Worm (Caenorhabditis elegans) whole organism, late embryonic: ENCODE measurements around the gene D1054.9.

ENCODE experiments used
- ahr-1 ChIP-seq: sonication (generic microtip); optimal IDR thresholded peaks from 2 replicates; lab custom pipeline; 2016; ENCODE audit warnings: missing genetic modification characterization, missing compliant biosample characterization
- ama-1 ChIP-seq: fragments of 150-350 bp; optimal IDR thresholded peaks from 2 replicates; lab custom pipeline; 2014
- ceh-18 ChIP-seq: sonication (generic microtip); optimal IDR thresholded peaks from 2 replicates; lab custom pipeline; 2016; ENCODE audit warnings: missing genetic modification characterization, missing compliant biosample characterization
- ceh-6 ChIP-seq: fragments of 200-800 bp; sonication (Bioruptor generic); optimal IDR thresholded peaks from 2 replicates; lab custom pipeline; 2018; ENCODE audit warnings: mild to moderate bottlenecking, missing genetic modification characterization, missing compliant biosample characterization
- dmd-4 ChIP-seq: sonication (generic microtip); optimal IDR thresholded peaks from 2 replicates; lab custom pipeline; 2016; ENCODE audit warnings: borderline replicate concordance, missing genetic modification characterization, missing compliant biosample characterization
- eyg-1 ChIP-seq: sonication (generic microtip); optimal IDR thresholded peaks from 2 replicates; lab custom pipeline; 2016; ENCODE audit warnings: missing genotype, missing genetic modification characterization, missing compliant biosample characterization
- fkh-10 ChIP-seq: fragments of 150-350 bp; optimal IDR thresholded peaks from 2 replicates; lab custom pipeline; 2014; ENCODE audit warnings: missing biosample characterization, missing genetic modification reagents, missing genetic modification characterization
- gmeb-2 ChIP-seq: sonication (generic microtip); optimal IDR thresholded peaks from 2 replicates; lab custom pipeline; 2016; ENCODE audit warnings: missing genetic modification characterization, inconsistent platforms, missing compliant biosample characterization
- madf-2 ChIP-seq: sonication (generic microtip); optimal IDR thresholded peaks from 2 replicates; lab custom pipeline; 2017; ENCODE audit warnings: missing genetic modification characterization, missing compliant biosample characterization
- mec-3 ChIP-seq: sonication (generic microtip); optimal IDR thresholded peaks from 2 replicates; lab custom pipeline; 2016; ENCODE audit warnings: borderline replicate concordance, missing genetic modification characterization, missing compliant biosample characterization
- pha-4 ChIP-seq: fragments of 150-350 bp; optimal IDR thresholded peaks from 2 replicates; lab custom pipeline; 2018; ENCODE audit warnings: missing biosample characterization, missing genetic modification reagents, missing genetic modification characterization
- pqm-1 ChIP-seq: sonication (generic microtip); optimal IDR thresholded peaks from 2 replicates; lab custom pipeline; 2016; ENCODE audit warnings: missing genetic modification characterization, missing compliant biosample characterization
- rnt-1 ChIP-seq: sonication (generic microtip); optimal IDR thresholded peaks from 2 replicates; lab custom pipeline; 2016; ENCODE audit warnings: missing genetic modification characterization, missing compliant biosample characterization
- tbx-2 ChIP-seq: sonication (generic microtip); optimal IDR thresholded peaks from 2 replicates; lab custom pipeline; 2016; ENCODE audit warnings: missing genetic modification characterization, missing compliant biosample characterization

DNA sequence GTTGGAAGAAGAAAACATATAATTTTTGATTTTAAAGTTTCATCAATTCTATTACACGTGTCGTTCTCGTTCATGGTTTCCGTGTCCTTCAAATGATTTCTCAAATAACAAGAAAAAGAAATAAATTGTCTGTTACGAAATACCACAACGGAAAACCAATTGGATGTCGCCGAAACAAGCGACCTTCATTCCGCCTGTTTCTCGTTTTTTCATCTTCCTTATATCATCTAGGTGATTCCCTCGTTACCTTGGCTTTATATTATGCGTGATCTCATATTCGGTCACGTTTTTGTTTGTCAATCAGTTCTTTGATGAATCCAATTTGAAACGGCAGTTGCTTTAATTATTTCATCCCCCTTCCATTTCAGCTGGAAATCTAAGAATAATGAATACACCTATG lies 33.7 kb downstream of the D1054.9 start:
- TF ChIP-seq ahr-1 (tag; lab: Kevin White, UChicago), result no peak
- no peak for TF ChIP-seq eyg-1 (tag; lab: Kevin White, UChicago)
- TF ChIP-seq rnt-1, result no peak
- no peak for TF ChIP-seq madf-2 (tag; lab: Kevin White, UChicago)
- TF ChIP-seq ama-1 (lab: Kevin White, UChicago), result no peak
- no peak for TF ChIP-seq pqm-1 (tag; lab: Kevin White, UChicago)
- no peak for TF ChIP-seq dmd-4
- TF ChIP-seq tbx-2, result no peak
- no peak for TF ChIP-seq pha-4 (tag; lab: Kevin White, UChicago)
- no peak for TF ChIP-seq ceh-18 (tag; lab: Kevin White, UChicago)
- no peak for TF ChIP-seq fkh-10 (GFP tag; lab: Kevin White, UChicago)
- TF ChIP-seq mec-3 (tag; lab: Kevin White, UChicago), result no peak
- TF ChIP-seq ceh-6, result no peak
- TF ChIP-seq gmeb-2 (tag; lab: Kevin White, UChicago), result no peak
